Worm (Caenorhabditis elegans) whole organism, L1 larva: ENCODE results near the gene cyp-32A1.

ENCODE experiments used
- C04F5.9 ChIP-seq: sonication (generic microtip); optimal IDR thresholded peaks from 2 replicates; lab custom pipeline; 2016; ENCODE audit warnings: missing genetic modification characterization, missing compliant biosample characterization
- C16A3.4 ChIP-seq: fragments of 150-350 bp; optimal IDR thresholded peaks from 2 replicates; lab custom pipeline; 2014; ENCODE audit warnings: missing biosample characterization, missing genetic modification characterization
- C34B4.2 ChIP-seq: sonication (generic microtip); optimal IDR thresholded peaks from 2 replicates; lab custom pipeline; 2017; ENCODE audit warnings: mild to moderate bottlenecking, missing genetic modification characterization, missing compliant biosample characterization
- F16B12.6 ChIP-seq: fragments of 150-350 bp; optimal IDR thresholded peaks from 2 replicates; lab custom pipeline; 2014; ENCODE audit warnings: missing biosample characterization, missing genetic modification characterization
- aly-2 ChIP-seq: fragments of 150-350 bp; optimal IDR thresholded peaks from 2 replicates; lab custom pipeline; 2014; ENCODE audit warnings: missing biosample characterization, missing genetic modification characterization
- ceh-63 ChIP-seq: fragments of 200-800 bp; sonication (Bioruptor generic); optimal IDR thresholded peaks from 2 replicates; lab custom pipeline; 2018; ENCODE audit warnings: mild to moderate bottlenecking, missing genetic modification characterization, missing compliant biosample characterization
- ceh-8 ChIP-seq: fragments of 200-800 bp; sonication (Bioruptor generic); optimal IDR thresholded peaks from 2 replicates; lab custom pipeline; 2018; ENCODE audit warnings: mild to moderate bottlenecking, missing genetic modification characterization, moderate library complexity, missing compliant biosample characterization
- dsc-1 ChIP-seq: sonication (generic microtip); optimal IDR thresholded peaks from 2 replicates; lab custom pipeline; 2016; ENCODE audit warnings: mild to moderate bottlenecking, missing genetic modification characterization, missing compliant biosample characterization
- efl-1 ChIP-seq, 4 experiments: fragments of 150-350 bp; optimal IDR thresholded peaks in 3 of 4; peaks in 1 of 4; 1 replicate in 1 of 4; 2 replicates in 3 of 4; lab custom pipeline; 2014; ENCODE audit warnings: missing biosample characterization in 2 of 4, missing genetic modification characterization in 2 of 4, missing genetic modification reagents in 2 of 4
- efl-3 ChIP-seq: fragments of 200-800 bp; sonication (Bioruptor generic); optimal IDR thresholded peaks from 2 replicates; lab custom pipeline; 2018; ENCODE audit warnings: mild to moderate bottlenecking, missing genetic modification characterization, missing compliant biosample characterization
- elt-2 ChIP-seq: sonication (generic microtip); optimal IDR thresholded peaks from 2 replicates; lab custom pipeline; 2016; ENCODE audit warnings: missing genetic modification characterization, mild to moderate bottlenecking, inconsistent platforms, missing compliant biosample characterization, missing genetic modification reagents
- elt-3 ChIP-seq, 6 experiments: fragments of 150-350 bp in 1 of 6; sonication (generic microtip); optimal IDR thresholded peaks; 2 replicates each; lab custom pipeline; 2017 to 2018; ENCODE audit warnings: missing biosample characterization in 6 of 6, missing genetic modification characterization in 6 of 6, inconsistent platforms in 1 of 6
- fkh-10 ChIP-seq: sonication (generic microtip); optimal IDR thresholded peaks from 2 replicates; lab custom pipeline; 2017; ENCODE audit warnings: missing biosample characterization, missing genetic modification reagents, missing genetic modification characterization
- grh-1 ChIP-seq: fragments of 200-800 bp; sonication (Bioruptor generic); IDR thresholded peaks from 2 replicates; pipeline ENCODE4 v1.3.6; 2022; ENCODE audit warnings: missing genetic modification reagents, missing genetic modification characterization, missing compliant biosample characterization
- hlh-17 ChIP-seq: fragments of 200-800 bp; sonication (Bioruptor generic); optimal IDR thresholded peaks from 2 replicates; lab custom pipeline; 2018; ENCODE audit warnings: missing genetic modification characterization, mild to moderate bottlenecking, missing compliant biosample characterization, moderate library complexity, borderline replicate concordance
- hpl-2 ChIP-seq: fragments of 150-350 bp; optimal IDR thresholded peaks from 2 replicates; lab custom pipeline; 2014; ENCODE audit warnings: missing biosample characterization, missing genetic modification reagents, missing genetic modification characterization
- irx-1 ChIP-seq: sonication (generic microtip); optimal IDR thresholded peaks from 2 replicates; lab custom pipeline; 2016; ENCODE audit warnings: missing genetic modification characterization, missing compliant biosample characterization
- jun-1 ChIP-seq: fragments of 150-350 bp; optimal IDR thresholded peaks from 2 replicates; lab custom pipeline; 2014; ENCODE audit warnings: missing biosample characterization, missing genetic modification reagents, missing genetic modification characterization
- lin-13 ChIP-seq: fragments of 150-350 bp; optimal IDR thresholded peaks from 2 replicates; lab custom pipeline; 2014; ENCODE audit warnings: missing biosample characterization, missing genetic modification reagents, missing genetic modification characterization
- lin-14 ChIP-seq: fragments of 200-800 bp; sonication (Bioruptor generic); optimal IDR thresholded peaks from 2 replicates; lab custom pipeline; 2018; ENCODE audit warnings: mild to moderate bottlenecking, missing genetic modification characterization, moderate library complexity, missing compliant biosample characterization
- lin-35 ChIP-seq, 2 experiments: fragments of 150-350 bp; optimal IDR thresholded peaks; 2 replicates each; lab custom pipeline; 2014; ENCODE audit warnings: missing biosample characterization in 2 of 2, missing genetic modification characterization in 2 of 2, missing genetic modification reagents in 2 of 2
- lin-39 ChIP-seq: fragments of 150-350 bp; optimal IDR thresholded peaks from 2 replicates; lab custom pipeline; 2014; ENCODE audit warnings: missing biosample characterization, missing genetic modification reagents, missing genetic modification characterization
- lsy-2 ChIP-seq, 2 experiments: fragments of 150-350 bp; optimal IDR thresholded peaks; 2 replicates each; lab custom pipeline; 2014; ENCODE audit warnings: missing biosample characterization in 2 of 2, missing genetic modification characterization in 2 of 2
- mab-9 ChIP-seq: fragments of 200-800 bp; sonication (Bioruptor generic); IDR thresholded peaks from 2 replicates; pipeline ENCODE4 v1.3.6; 2022; ENCODE audit warnings: missing genetic modification reagents, missing genetic modification characterization, missing compliant biosample characterization
- mdl-1 ChIP-seq, 2 experiments: fragments of 150-350 bp; optimal IDR thresholded peaks; 2 replicates each; lab custom pipeline; 2014 to 2017; ENCODE audit warnings: missing biosample characterization in 2 of 2, missing genetic modification characterization in 2 of 2, inconsistent platforms in 1 of 2
- nhr-11 ChIP-seq: fragments of 150-350 bp; optimal IDR thresholded peaks from 2 replicates; lab custom pipeline; 2014; ENCODE audit warnings: missing biosample characterization, missing genetic modification characterization
- nhr-12 ChIP-seq: sonication (generic microtip); optimal IDR thresholded peaks from 2 replicates; lab custom pipeline; 2017; ENCODE audit warnings: missing biosample characterization, missing genetic modification characterization
- nhr-19 ChIP-seq: fragments of 200-800 bp; sonication (Bioruptor generic); conservative IDR thresholded peaks from 2 replicates; pipeline ENCODE4 v1.3.6; 2022; ENCODE audit warnings: missing genetic modification characterization, missing compliant biosample characterization
- nhr-20 ChIP-seq: sonication (generic microtip); optimal IDR thresholded peaks from 2 replicates; lab custom pipeline; 2016; ENCODE audit warnings: mild to moderate bottlenecking, missing genetic modification characterization, missing compliant biosample characterization
- nhr-47 ChIP-seq: sonication (generic microtip); optimal IDR thresholded peaks from 2 replicates; lab custom pipeline; 2016; ENCODE audit warnings: mild to moderate bottlenecking, missing genetic modification characterization, moderate library complexity, missing compliant biosample characterization
- nhr-71 ChIP-seq: sonication (generic microtip); optimal IDR thresholded peaks from 2 replicates; lab custom pipeline; 2016; ENCODE audit warnings: mild to moderate bottlenecking, missing genetic modification characterization, moderate library complexity, missing compliant biosample characterization
- nhr-77 ChIP-seq: fragments of 150-350 bp; optimal IDR thresholded peaks from 2 replicates; lab custom pipeline; 2014; ENCODE audit warnings: missing biosample characterization, missing genetic modification characterization
- nhr-84 ChIP-seq: sonication (generic microtip); optimal IDR thresholded peaks from 2 replicates; lab custom pipeline; 2017; ENCODE audit warnings: missing biosample characterization, missing genetic modification characterization
- nhr-90 ChIP-seq: sonication (generic microtip); optimal IDR thresholded peaks from 2 replicates; lab custom pipeline; 2016; ENCODE audit warnings: mild to moderate bottlenecking, missing genetic modification characterization, missing compliant biosample characterization; ENCODE audit not compliant: poor library complexity
- skn-1 ChIP-seq: fragments of 150-350 bp; optimal IDR thresholded peaks from 2 replicates; lab custom pipeline; 2014; ENCODE audit warnings: missing biosample characterization, missing genetic modification characterization
- sptf-1 ChIP-seq: fragments of 150-350 bp; optimal IDR thresholded peaks from 2 replicates; lab custom pipeline; 2014; ENCODE audit warnings: missing biosample characterization, missing genetic modification characterization
- unc-62 ChIP-seq: fragments of 150-350 bp; optimal IDR thresholded peaks from 2 replicates; lab custom pipeline; 2014; ENCODE audit warnings: missing biosample characterization, missing genetic modification reagents, missing genetic modification characterization
- unc-98 ChIP-seq: fragments of 200-800 bp; sonication (Bioruptor generic); IDR thresholded peaks from 2 replicates; pipeline ENCODE4 v1.3.6; 2022; ENCODE audit warnings: missing genetic modification characterization, missing compliant biosample characterization
- vab-15 ChIP-seq: sonication (generic microtip); optimal IDR thresholded peaks from 2 replicates; lab custom pipeline; 2017; ENCODE audit warnings: missing genotype, mild to moderate bottlenecking, missing genetic modification characterization, missing compliant biosample characterization
- ztf-11 ChIP-seq, 2 experiments: sonication (generic microtip); optimal IDR thresholded peaks; 2 replicates each; lab custom pipeline; 2016 to 2017; ENCODE audit warnings: missing genetic modification characterization in 2 of 2, missing biosample characterization in 1 of 2, missing compliant biosample characterization in 1 of 2

Gene cyp-32A1

ce11 chrV:7745386-7745785 is 36.2 kb upstream of the cyp-32A1 start:
- TF ChIP-seq nhr-90 (no peak), efl-1 (optimal IDR thresholded peaks at IDR 0.05; lab: Kevin White, UChicago) (no peak), efl-1 (GFP tag; optimal IDR thresholded peaks at IDR 0.05 in 1 of 2; lab: Kevin White, UChicago) (peak in 1 of 2 experiments; percentile 72), sptf-1 (tag; lab: Kevin White, UChicago) (no peak), mdl-1 (tag; optimal IDR thresholded peaks at IDR 0.05; lab: Kevin White, UChicago) (no peak), dsc-1 (tag; lab: Kevin White, UChicago) (no peak)

ce11 chrV:7745903-7746302 is 35.7 kb upstream of the cyp-32A1 start:
- TF ChIP-seq grh-1 (no peak), nhr-12 (no peak), efl-1 (optimal IDR thresholded peaks at IDR 0.05; lab: Kevin White, UChicago) (peak in 1 of 2 experiments; percentile 23), efl-1 (GFP tag; optimal IDR thresholded peaks at IDR 0.05 in 1 of 2; lab: Kevin White, UChicago) (no peak), hlh-17 (GFP tag; lab: Kevin White, UChicago) (no peak), lin-39 (tag; lab: Kevin White, UChicago) (no peak), skn-1 (tag; lab: Kevin White, UChicago) (no peak), irx-1 (no peak), lin-14 (GFP tag; lab: Kevin White, UChicago) (peak; percentile 63), nhr-77 (tag; lab: Kevin White, UChicago) (no peak), nhr-47 (tag; lab: Kevin White, UChicago) (peak; percentile 19), unc-62 (peak; percentile 39), efl-3 (GFP tag; lab: Kevin White, UChicago) (no peak), mab-9 (GFP tag; lab: Robert Waterston, UW) (no peak), nhr-84 (no peak), fkh-10 (GFP tag; lab: Kevin White, UChicago) (no peak), jun-1 (tag; lab: Kevin White, UChicago) (no peak), ceh-8 (no peak), C34B4.2 (tag; lab: Kevin White, UChicago) (no peak), vab-15 (tag; lab: Kevin White, UChicago) (no peak), nhr-20 (tag; lab: Kevin White, UChicago) (no peak), C16A3.4 (tag; lab: Kevin White, UChicago) (no peak), ztf-11 (tag; optimal IDR thresholded peaks at IDR 0.05; lab: Kevin White, UChicago) (peak in 1 of 2 experiments; percentile 11), hpl-2 (GFP tag; lab: Kevin White, UChicago) (no peak), dsc-1 (tag; lab: Kevin White, UChicago) (peak; percentile 10), nhr-71 (tag; lab: Kevin White, UChicago) (peak; percentile 12), lin-35 (GFP tag; optimal IDR thresholded peaks at IDR 0.05; lab: Kevin White, UChicago) (no peak), nhr-19 (no peak)

- no peak for TF ChIP-seq elt-2 (tag; lab: Kevin White, UChicago)
- TF ChIP-seq elt-3 (tag; optimal IDR thresholded peaks at IDR 0.05; lab: Kevin White, UChicago), result no peak
- no peak for TF ChIP-seq unc-98 (GFP tag; lab: Robert Waterston, UW)
- TF ChIP-seq C04F5.9 (tag; lab: Kevin White, UChicago), result no peak
- no peak for TF ChIP-seq nhr-11 (tag; lab: Kevin White, UChicago)
- no peak for TF ChIP-seq ztf-11 (tag; optimal IDR thresholded peaks at IDR 0.05; lab: Kevin White, UChicago)
- no peak for TF ChIP-seq ceh-63 (GFP tag; lab: Kevin White, UChicago)
- TF ChIP-seq aly-2 (tag; lab: Kevin White, UChicago), result no peak
- no peak for TF ChIP-seq C16A3.4 (tag; lab: Kevin White, UChicago)
- no peak for TF ChIP-seq lsy-2 (tag; optimal IDR thresholded peaks at IDR 0.05; lab: Kevin White, UChicago)
- TF ChIP-seq F16B12.6, result no peak
- no peak for TF ChIP-seq nhr-47 (tag; lab: Kevin White, UChicago)
- no peak for TF ChIP-seq mab-9 (GFP tag; lab: Robert Waterston, UW)
- no peak for TF ChIP-seq lin-13 (GFP tag; lab: Kevin White, UChicago)
These were observed 34.5 kb upstream of the cyp-32A1 start for ce11 chrV:7747132-7747531.
